Fruit fly (Drosophila melanogaster) whole organism, embryonic: ENCODE measurements around the gene CG34434.

ENCODE experiments used
- CG11093 ChIP-seq: fragments of 200-800 bp; sonication (Bioruptor generic); IDR thresholded peaks from 3 replicates; pipeline ENCODE4 v1.3.6; 2022; ENCODE audit warnings: missing biosample characterization, missing genetic modification characterization
- CG11696 ChIP-seq: fragments of 200-800 bp; sonication (Bioruptor generic); IDR thresholded peaks from 2 replicates; pipeline ENCODE4 v1.3.6; 2022; ENCODE audit warnings: missing biosample characterization, missing genetic modification characterization
- CG13624 ChIP-seq: fragments of 200-800 bp; sonication (Bioruptor generic); optimal IDR thresholded peaks from 2 replicates; lab custom pipeline; 2016; ENCODE audit warnings: missing biosample characterization, missing genetic modification characterization
- CG14965 ChIP-seq: fragments of 200-800 bp; sonication (Bioruptor generic); optimal IDR thresholded peaks from 2 replicates; lab custom pipeline; 2016; ENCODE audit warnings: missing biosample characterization, missing genetic modification characterization, borderline replicate concordance
- CG17385 ChIP-seq: fragments of 200-800 bp; sonication (Bioruptor generic); optimal IDR thresholded peaks from 3 replicates; lab custom pipeline; 2018; ENCODE audit warnings: missing biosample characterization, mild to moderate bottlenecking, missing genetic modification characterization
- CG17802 ChIP-seq: fragments of 200-800 bp; sonication (Bioruptor generic); optimal IDR thresholded peaks from 2 replicates; lab custom pipeline; 2018; ENCODE audit warnings: missing biosample characterization, mild to moderate bottlenecking, missing genetic modification characterization, moderate library complexity
- CG17829 ChIP-seq: fragments of 200-800 bp; optimal IDR thresholded peaks from 2 replicates; lab custom pipeline; 2019; ENCODE audit warnings: missing biosample characterization, mild to moderate bottlenecking, missing genetic modification characterization, moderate library complexity
- CG2120 ChIP-seq: fragments of 200-800 bp; sonication (Bioruptor generic); optimal IDR thresholded peaks from 3 replicates; lab custom pipeline; 2016; ENCODE audit warnings: missing biosample characterization, missing genetic modification characterization
- CG2678 ChIP-seq: fragments of 200-800 bp; sonication (Bioruptor generic); optimal IDR thresholded peaks from 3 replicates; lab custom pipeline; 2019; ENCODE audit warnings: missing biosample characterization, mild to moderate bottlenecking, missing genetic modification characterization, moderate library complexity
- CG3281 ChIP-seq: fragments of 200-800 bp; sonication (Bioruptor generic); optimal IDR thresholded peaks from 3 replicates; lab custom pipeline; 2017; ENCODE audit warnings: missing biosample characterization, mild to moderate bottlenecking, missing genetic modification characterization
- CG33213 ChIP-seq: fragments of 200-800 bp; sonication (Bioruptor generic); optimal IDR thresholded peaks from 3 replicates; lab custom pipeline; 2016; ENCODE audit warnings: missing biosample characterization, missing genetic modification characterization
- CG3407 ChIP-seq: fragments of 200-800 bp; sonication (Bioruptor generic); optimal IDR thresholded peaks from 2 replicates; lab custom pipeline; 2018; ENCODE audit warnings: missing biosample characterization, mild to moderate bottlenecking, missing genetic modification characterization
- CG4328 ChIP-seq: fragments of 200-800 bp; sonication (Bioruptor generic); optimal IDR thresholded peaks from 3 replicates; lab custom pipeline; 2017; ENCODE audit warnings: missing biosample characterization, missing genetic modification reagents, missing genetic modification characterization
- CG4424 ChIP-seq: fragments of 200-800 bp; sonication (Bioruptor generic); optimal IDR thresholded peaks from 3 replicates; lab custom pipeline; 2016; ENCODE audit warnings: missing biosample characterization, missing genetic modification characterization
- CG6689 ChIP-seq: fragments of 200-800 bp; sonication (Bioruptor generic); IDR thresholded peaks from 2 replicates; pipeline ENCODE4 v1.3.6; 2022; ENCODE audit warnings: missing biosample characterization, missing genetic modification characterization
- CG6813 ChIP-seq: fragments of 200-800 bp; sonication (Bioruptor generic); optimal IDR thresholded peaks from 2 replicates; lab custom pipeline; 2017; ENCODE audit warnings: missing biosample characterization, missing genetic modification characterization, mild to moderate bottlenecking, moderate library complexity, missing genetic modification reagents
- CG7556 ChIP-seq: fragments of 200-800 bp; sonication (Bioruptor generic); optimal IDR thresholded peaks from 2 replicates; lab custom pipeline; 2017; ENCODE audit warnings: missing biosample characterization, mild to moderate bottlenecking, missing genetic modification characterization
- CG7839 ChIP-seq: fragments of 200-800 bp; sonication (Bioruptor generic); optimal IDR thresholded peaks from 3 replicates; lab custom pipeline; 2018; ENCODE audit warnings: missing biosample characterization, mild to moderate bottlenecking, missing genetic modification characterization, moderate library complexity
- CG7928 ChIP-seq: fragments of 200-800 bp; sonication (Bioruptor generic); optimal IDR thresholded peaks from 2 replicates; lab custom pipeline; 2017; ENCODE audit warnings: missing biosample characterization, mild to moderate bottlenecking, missing genetic modification characterization
- CG8944 ChIP-seq: fragments of 200-800 bp; sonication (Bioruptor generic); optimal IDR thresholded peaks from 3 replicates; lab custom pipeline; 2016; ENCODE audit warnings: missing biosample characterization, missing genetic modification characterization
- CG9215 ChIP-seq: fragments of 200-800 bp; sonication (Bioruptor generic); IDR thresholded peaks from 2 replicates; pipeline ENCODE4 v1.3.6; 2022; ENCODE audit warnings: missing biosample characterization, missing genetic modification characterization
- CTCF ChIP-seq: fragments of 200-800 bp; sonication (Bioruptor generic); optimal IDR thresholded peaks from 2 replicates; lab custom pipeline; 2017; ENCODE audit warnings: missing biosample characterization, mild to moderate bottlenecking, missing genetic modification characterization, moderate library complexity
- CkIIα-i1 ChIP-seq: fragments of 200-800 bp; sonication (Bioruptor generic); IDR thresholded peaks from 2 replicates; pipeline ENCODE4 v1.3.6; 2022; ENCODE audit warnings: missing biosample characterization, missing genetic modification characterization
- D19B ChIP-seq: fragments of 200-800 bp; sonication (Bioruptor generic); optimal IDR thresholded peaks from 2 replicates; lab custom pipeline; 2017; ENCODE audit warnings: missing biosample characterization, mild to moderate bottlenecking, missing genetic modification characterization
- Fer1 ChIP-seq: fragments of 200-800 bp; sonication (Bioruptor generic); optimal IDR thresholded peaks from 2 replicates; lab custom pipeline; 2017; ENCODE audit warnings: missing biosample characterization, mild to moderate bottlenecking, missing genetic modification characterization
- Hmx ChIP-seq: fragments of 200-800 bp; sonication (Bioruptor generic); optimal IDR thresholded peaks from 2 replicates; lab custom pipeline; 2016; ENCODE audit warnings: missing biosample characterization, missing genetic modification characterization
- Hr51 ChIP-seq, 2 experiments: fragments of 200-800 bp; sonication (Bioruptor generic); optimal IDR thresholded peaks; 2 replicates in 1 of 2; 3 replicates in 1 of 2; lab custom pipeline; 2016 to 2018; ENCODE audit warnings: missing biosample characterization in 2 of 2, missing genetic modification characterization in 2 of 2, mild to moderate bottlenecking in 1 of 2, moderate library complexity in 1 of 2
- Mes4 ChIP-seq: fragments of 200-800 bp; sonication (Bioruptor generic); optimal IDR thresholded peaks from 2 replicates; lab custom pipeline; 2016; ENCODE audit warnings: missing biosample characterization, missing genetic modification characterization
- Mrtf ChIP-seq: fragments of 200-800 bp; sonication (Bioruptor generic); IDR thresholded peaks from 3 replicates; pipeline ENCODE4 v1.3.6; 2022; ENCODE audit warnings: missing biosample characterization, missing genetic modification characterization
- Oli ChIP-seq: fragments of 200-800 bp; sonication (Bioruptor generic); optimal IDR thresholded peaks from 2 replicates; lab custom pipeline; 2018; ENCODE audit warnings: missing biosample characterization, mild to moderate bottlenecking, missing genetic modification characterization, moderate library complexity
- Optix ChIP-seq: fragments of 200-800 bp; sonication (Bioruptor generic); IDR thresholded peaks from 3 replicates; pipeline ENCODE4 v1.3.6; 2022; ENCODE audit warnings: missing biosample characterization, missing genetic modification characterization
- Ssrp ChIP-seq: fragments of 200-800 bp; sonication (Bioruptor generic); optimal IDR thresholded peaks from 2 replicates; lab custom pipeline; 2018; ENCODE audit warnings: missing biosample characterization, mild to moderate bottlenecking, missing genetic modification characterization, moderate library complexity
- Trl ChIP-seq, 3 experiments: fragments of >200 bp in 2 of 3; fragments of 200-800 bp in 1 of 3; sonication (Bioruptor generic) in 1 of 3; optimal IDR thresholded peaks; 2 replicates in 1 of 3; 3 replicates in 2 of 3; lab custom pipeline; 2016 to 2017; ENCODE audit warnings: missing biosample characterization in 1 of 3, missing genetic modification characterization in 1 of 3
- Usf ChIP-seq: fragments of 200-800 bp; sonication (Bioruptor generic); optimal IDR thresholded peaks from 2 replicates; lab custom pipeline; 2017; ENCODE audit warnings: missing genotype, missing biosample characterization, missing genetic modification characterization
- ci ChIP-seq: fragments of 200-800 bp; sonication (Bioruptor generic); IDR thresholded peaks from 3 replicates; pipeline ENCODE4 v1.3.6; 2022; ENCODE audit warnings: missing biosample characterization, missing genetic modification characterization
- h ChIP-seq: fragments of >200 bp; optimal IDR thresholded peaks from 2 replicates; lab custom pipeline; 2017
- hkb ChIP-seq, 2 experiments: fragments of 200-800 bp in 1 of 2; fragments of >200 bp in 1 of 2; sonication (Bioruptor generic) in 1 of 2; IDR thresholded peaks in 1 of 2; optimal IDR thresholded peaks in 1 of 2; 2 replicates each; pipeline versions ENCODE4 v1.3.6 to Lab custom; 2017 to 2022; ENCODE audit warnings: missing biosample characterization in 1 of 2, missing genetic modification characterization in 1 of 2
- kay ChIP-seq: fragments of 200-800 bp; sonication (Bioruptor generic); optimal IDR thresholded peaks from 2 replicates; lab custom pipeline; 2016; ENCODE audit warnings: missing biosample characterization, missing genetic modification characterization
- ken ChIP-seq: fragments of 200-800 bp; sonication (Bioruptor generic); IDR thresholded peaks from 3 replicates; pipeline ENCODE4 v1.3.6; 2022; ENCODE audit warnings: missing biosample characterization, missing genetic modification characterization
- knrl ChIP-seq: fragments of 200-800 bp; sonication (Bioruptor generic); IDR thresholded peaks from 3 replicates; pipeline ENCODE4 v1.3.6; 2022; ENCODE audit warnings: missing biosample characterization, missing genetic modification characterization; ENCODE audit not compliant: partially characterized antibody
- lab ChIP-seq: fragments of 200-800 bp; sonication (Bioruptor generic); optimal IDR thresholded peaks from 3 replicates; lab custom pipeline; 2017; ENCODE audit warnings: missing biosample characterization, missing genetic modification characterization, mild to moderate bottlenecking, moderate library complexity, missing genetic modification reagents
- nmo ChIP-seq: fragments of 200-800 bp; sonication (Bioruptor generic); optimal IDR thresholded peaks from 2 replicates; lab custom pipeline; 2018; ENCODE audit warnings: missing biosample characterization, mild to moderate bottlenecking, missing genetic modification characterization, moderate library complexity
- oc ChIP-seq: fragments of 200-800 bp; sonication (Bioruptor generic); optimal IDR thresholded peaks from 2 replicates; lab custom pipeline; 2018; ENCODE audit warnings: missing biosample characterization, mild to moderate bottlenecking, missing genetic modification characterization, moderate library complexity
- ranshi ChIP-seq: fragments of 200-800 bp; sonication (Bioruptor generic); IDR thresholded peaks from 2 replicates; pipeline ENCODE4 v1.3.6; 2022; ENCODE audit warnings: missing biosample characterization, missing genetic modification characterization
- sens-2 ChIP-seq: fragments of 200-800 bp; sonication (Bioruptor generic); IDR thresholded peaks from 2 replicates; pipeline ENCODE4 v1.3.6; 2022; ENCODE audit warnings: missing biosample characterization, missing genetic modification characterization
- sisA ChIP-seq: fragments of 200-800 bp; sonication (Bioruptor generic); IDR thresholded peaks from 2 replicates; pipeline ENCODE4 v1.3.6; 2022; ENCODE audit warnings: missing biosample characterization, missing genetic modification characterization
- stc ChIP-seq: fragments of 200-800 bp; sonication (Bioruptor generic); IDR thresholded peaks from 2 replicates; pipeline ENCODE4 v1.3.6; 2022; ENCODE audit warnings: missing biosample characterization, missing genetic modification characterization
- trem ChIP-seq: fragments of 200-800 bp; optimal IDR thresholded peaks from 3 replicates; lab custom pipeline; 2019; ENCODE audit warnings: missing biosample characterization, mild to moderate bottlenecking, missing genetic modification characterization, moderate library complexity
- vfl ChIP-seq: fragments of 200-800 bp; sonication (Bioruptor generic); optimal IDR thresholded peaks from 2 replicates; lab custom pipeline; 2016; ENCODE audit warnings: missing biosample characterization, missing genetic modification characterization
- zfh1 ChIP-seq: fragments of 200-800 bp; sonication (Bioruptor generic); IDR thresholded peaks from 3 replicates; pipeline ENCODE4 v1.3.6; 2022; ENCODE audit warnings: missing biosample characterization, missing genetic modification characterization

The CG34434 gene

dm6 chrX:5639083-5639482, 22.9 kb upstream of the CG34434 start (continued):
- TF ChIP-seq Optix (GFP tag; lab: Robert Waterston, UW) (peak; percentile 36; the same call in 1 of the 3 replicates), stc (GFP tag; lab: Robert Waterston, UW) (0 out of 2 replicates have a peak, but pooled peaks have one; percentile 15), CG2120 (GFP tag; lab: Kevin White, UChicago) (no peak), CG4328 (GFP tag; lab: Kevin White, UChicago) (no peak), knrl (GFP tag; lab: Robert Waterston, UW) (no peak), CkIIα-i1 (GFP tag; lab: Robert Waterston, UW) (no peak), vfl (no peak), CG3407 (GFP tag; lab: Kevin White, UChicago) (peak; percentile 7), CG9215 (peak; percentile 28; the same call in 1 of the 2 replicates), CG7928 (GFP tag; lab: Kevin White, UChicago) (no peak), CG6813 (GFP tag; lab: Kevin White, UChicago) (peak; percentile 58), D19B (no peak), oc (no peak), CG8944 (peak; percentile 26), Trl (optimal IDR thresholded peaks at IDR 0.05; lab: Kevin White, UChicago) (no peak), Trl (GFP tag; optimal IDR thresholded peaks at IDR 0.05; lab: Kevin White, UChicago) (peak; percentile 23), Oli (tag; lab: Kevin White, UChicago) (peak; percentile 50), Hmx (GFP tag; lab: Kevin White, UChicago) (no peak), Usf (GFP tag; lab: Kevin White, UChicago) (peak; percentile 24), zfh1 (GFP tag; lab: Robert Waterston, UW) (peak; percentile 61; the same call in 2 of the 3 replicates), CG4424 (GFP tag; lab: Kevin White, UChicago) (peak; percentile 15), CTCF (GFP tag; lab: Kevin White, UChicago) (no peak), CG7839 (peak; percentile 55), CG17829 (tag; lab: Kevin White, UChicago) (peak; percentile 2), nmo (peak; percentile 25), kay (GFP tag; lab: Kevin White, UChicago) (no peak), Mes4 (peak; percentile 13), ranshi (GFP tag; lab: Robert Waterston, UW) (peak; percentile 52; the same call in 1 of the 2 replicates), sens-2 (GFP tag; lab: Robert Waterston, UW) (peak; percentile 59), h (lab: Kevin White, UChicago) (no peak), ci (GFP tag; lab: Robert Waterston, UW) (peak; percentile 70; the same call in 2 of the 3 replicates), CG17385 (GFP tag; lab: Kevin White, UChicago) (peak; percentile 4), CG17802 (tag; lab: Kevin White, UChicago) (peak; percentile 13), Fer1 (peak; percentile 24), CG13624 (GFP tag; lab: Kevin White, UChicago) (peak; percentile 26), CG6689 (GFP tag; lab: Robert Waterston, UW) (peak; percentile 53), sisA (GFP tag; lab: Robert Waterston, UW) (peak; percentile 69), CG3281 (GFP tag; lab: Kevin White, UChicago) (peak; percentile 16), CG33213 (peak; percentile 9), hkb (optimal IDR thresholded peaks at IDR 0.05; lab: Kevin White, UChicago) (no peak), hkb (GFP tag; IDR thresholded peaks at IDR 0.05; lab: Robert Waterston, UW) (peak; percentile 61), CG11696 (GFP tag; lab: Robert Waterston, UW) (0 out of 2 replicates have a peak, but pooled peaks have one; percentile 33), trem (tag; lab: Kevin White, UChicago) (peak; percentile 17), CG11093 (GFP tag; lab: Robert Waterston, UW) (0 out of 3 replicates have a peak, but pooled peaks have one; percentile 10), CG14965 (GFP tag; lab: Kevin White, UChicago) (no peak), lab (GFP tag; lab: Kevin White, UChicago) (peak; percentile 52), Mrtf (GFP tag; lab: Robert Waterston, UW) (no peak), CG7556 (GFP tag; lab: Kevin White, UChicago) (peak; percentile 62), Ssrp (tag; lab: Kevin White, UChicago) (peak; percentile 48), CG2678 (tag; lab: Kevin White, UChicago) (peak; percentile 53), ken (peak; percentile 60; the same call in 2 of the 3 replicates), Hr51 (GFP tag; optimal IDR thresholded peaks at IDR 0.05; lab: Kevin White, UChicago) (peak; percentile 6 to 44)
